Worm (Caenorhabditis elegans): Measurements from ENCODE around the gene F19G12.11.

F19G12.11 gene

ce11 chrX:1384538-1384937, 41.8 kb downstream of the F19G12.11 start, which contains the start of gene F56C3.8:
TSS of gene F56C3.8 (minus strand) at chrX:1384638.
- TF ChIP-seq lsy-2 (tag; optimal IDR thresholded peaks at IDR 0.05) (no peak), nhr-76 (tag; optimal IDR thresholded peaks at IDR 0.05) (no peak), ztf-11 (tag; optimal IDR thresholded peaks at IDR 0.05) (no peak), lin-13 (tag; optimal IDR thresholded peaks at IDR 0.05) (no peak), M03D4.4 (tag; optimal IDR thresholded peaks at IDR 0.05) (no peak), elt-3 (tag; optimal IDR thresholded peaks at IDR 0.05) (no peak), blmp-1 (tag; optimal IDR thresholded peaks at IDR 0.05) (no peak), unc-62 (GFP tag; optimal IDR thresholded peaks at IDR 0.05) (no peak), ham-2 (GFP tag; optimal IDR thresholded peaks at IDR 0.05) (no peak)

- no peak for TF ChIP-seq mab-5 (tag; optimal IDR thresholded peaks at IDR 0.05)
- TF ChIP-seq tbx-8 (GFP tag; optimal IDR thresholded peaks at IDR 0.05) = no peak
- no peak for TF ChIP-seq unc-120 (tag; optimal IDR thresholded peaks at IDR 0.05; ENCODE audit: poor library complexity, severe bottlenecking)
- no peak for TF ChIP-seq snpc-4 (tag; optimal IDR thresholded peaks at IDR 0.05)
- no peak for TF ChIP-seq zip-8 (tag; optimal IDR thresholded peaks at IDR 0.05)
- no peak for TF ChIP-seq nhr-2 (tag; optimal IDR thresholded peaks at IDR 0.05)
- no peak for TF ChIP-seq nhr-237 (tag; optimal IDR thresholded peaks at IDR 0.05)
- TF ChIP-seq nhr-28 (tag; optimal IDR thresholded peaks at IDR 0.05) = no peak
- no peak for TF ChIP-seq unc-39 (tag; optimal IDR thresholded peaks at IDR 0.05)
- no peak for TF ChIP-seq mep-1 (tag; optimal IDR thresholded peaks at IDR 0.05)
- no peak for TF ChIP-seq ceh-43 (GFP tag; optimal IDR thresholded peaks at IDR 0.05)
- no peak for TF ChIP-seq bed-3 (GFP tag; optimal IDR thresholded peaks at IDR 0.05)
- TF ChIP-seq elt-1 (tag; optimal IDR thresholded peaks at IDR 0.05; ENCODE audit: borderline replicate concordance, insufficient read depth) = no peak
- no peak for TF ChIP-seq lin-13 (tag; optimal IDR thresholded peaks at IDR 0.05)
- no peak for TF ChIP-seq ceh-83 (GFP tag; optimal IDR thresholded peaks at IDR 0.05)
Measured at ce11 chrX:1383546-1383945, 42.8 kb downstream of the F19G12.11 start.

ce11 chrX:1381565-1381964, 44.8 kb downstream of the F19G12.11 start, which contains the start of gene F56C3.10:
TSS of gene F56C3.10 (minus strand) at chrX:1381665.
- TF ChIP-seq ztf-11 (tag; optimal IDR thresholded peaks at IDR 0.05) = no peak
- TF ChIP-seq unc-120 (tag; optimal IDR thresholded peaks at IDR 0.05; ENCODE audit: poor library complexity, severe bottlenecking) = no peak

ce11 chrX:1379391-1379790, 46.9 kb downstream of the F19G12.11 start:
- TF ChIP-seq snpc-4 (tag; optimal IDR thresholded peaks at IDR 0.05) = no peak
- TF ChIP-seq flh-1 (GFP tag; optimal IDR thresholded peaks at IDR 0.05) = peak; percentile 75
- TF ChIP-seq ceh-83 (GFP tag; optimal IDR thresholded peaks at IDR 0.05) = peak; percentile 89
- TF ChIP-seq sptf-1 (tag; optimal IDR thresholded peaks at IDR 0.05) = peak; percentile 94
- peak; percentile 55 for TF ChIP-seq hlh-1 (tag; optimal IDR thresholded peaks at IDR 0.05)
- TF ChIP-seq drap-1 (GFP tag; optimal IDR thresholded peaks at IDR 0.05) = peak; percentile 94
- peak; percentile 80 for TF ChIP-seq ham-2 (GFP tag; optimal IDR thresholded peaks at IDR 0.05)
- TF ChIP-seq zip-8 (tag; optimal IDR thresholded peaks at IDR 0.05) = no peak
- TF ChIP-seq cnd-1 (tag; optimal IDR thresholded peaks at IDR 0.05) = peak; percentile 92
- TF ChIP-seq M03D4.4 (tag; optimal IDR thresholded peaks at IDR 0.05) = peak; percentile 85
- no peak for TF ChIP-seq nhr-12 (tag; optimal IDR thresholded peaks at IDR 0.05)
- TF ChIP-seq elt-3 (tag; optimal IDR thresholded peaks at IDR 0.05) = peak; percentile 24
- peak; percentile 14 for TF ChIP-seq ztf-11 (tag; optimal IDR thresholded peaks at IDR 0.05)
- peak; percentile 14 for TF ChIP-seq lin-13 (tag; optimal IDR thresholded peaks at IDR 0.05)
- peak; percentile 80 for TF ChIP-seq ceh-43 (GFP tag; optimal IDR thresholded peaks at IDR 0.05)
- peak; percentile 42 for TF ChIP-seq nhr-76 (tag; optimal IDR thresholded peaks at IDR 0.05)
- TF ChIP-seq mls-2 (tag; optimal IDR thresholded peaks at IDR 0.05) = peak; percentile 92
- TF ChIP-seq mep-1 (tag; optimal IDR thresholded peaks at IDR 0.05) = no peak
- no peak for TF ChIP-seq blmp-1 (tag; optimal IDR thresholded peaks at IDR 0.05)
- TF ChIP-seq lin-32 (GFP tag; optimal IDR thresholded peaks at IDR 0.05) = peak; percentile 89
- peak; percentile 26 for TF ChIP-seq nhr-237 (tag; optimal IDR thresholded peaks at IDR 0.05)
- no peak for TF ChIP-seq elt-1 (tag; optimal IDR thresholded peaks at IDR 0.05; ENCODE audit: borderline replicate concordance, insufficient read depth)
- TF ChIP-seq nhr-28 (tag; optimal IDR thresholded peaks at IDR 0.05) = no peak
- peak; percentile 67 for TF ChIP-seq tbx-8 (GFP tag; optimal IDR thresholded peaks at IDR 0.05)
- peak; percentile 4 for TF ChIP-seq ceh-39 (tag; optimal IDR thresholded peaks at IDR 0.05)
- no peak for TF ChIP-seq ces-1 (GFP tag; optimal IDR thresholded peaks at IDR 0.05)
- peak; percentile 78 for TF ChIP-seq bed-3 (GFP tag; optimal IDR thresholded peaks at IDR 0.05)
- TF ChIP-seq unc-120 (tag; optimal IDR thresholded peaks at IDR 0.05; ENCODE audit: poor library complexity, severe bottlenecking) = peak; percentile 85
- TF ChIP-seq lsy-2 (tag; optimal IDR thresholded peaks at IDR 0.05) = peak; percentile 6
- TF ChIP-seq sem-2 (GFP tag; optimal IDR thresholded peaks at IDR 0.05) = peak; percentile 81
- TF ChIP-seq unc-62 (GFP tag; optimal IDR thresholded peaks at IDR 0.05) = peak; percentile 48
- no peak for TF ChIP-seq mab-5 (tag; optimal IDR thresholded peaks at IDR 0.05)
- peak; percentile 14 for TF ChIP-seq unc-39 (tag; optimal IDR thresholded peaks at IDR 0.05)
- peak; percentile 36 for TF ChIP-seq pha-4 (tag; optimal IDR thresholded peaks at IDR 0.05)
- no peak for TF ChIP-seq nhr-2 (tag; optimal IDR thresholded peaks at IDR 0.05)
